Worm (Caenorhabditis elegans) whole organism, young adult: Measurements from ENCODE around the gene hlh-30.

Experiments
- B0035.1 ChIP-seq: sonication (generic microtip); optimal IDR thresholded peaks from 2 replicates; lab custom pipeline; 2016; ENCODE audit warnings: missing genetic modification characterization, mild to moderate bottlenecking, missing compliant biosample characterization, missing genotype, missing genetic modification reagents
- F33H1.4 ChIP-seq: fragments of 200-800 bp; sonication (Bioruptor generic); IDR thresholded peaks from 2 replicates; pipeline ENCODE4 v1.3.6; 2022; ENCODE audit warnings: missing genetic modification reagents, missing genetic modification characterization, missing compliant biosample characterization
- F37B4.10 ChIP-seq: fragments of 200-800 bp; sonication (Bioruptor generic); IDR thresholded peaks from 2 replicates; pipeline ENCODE4 v1.3.6; 2022; ENCODE audit warnings: missing genetic modification characterization, missing compliant biosample characterization
- F39B2.1 ChIP-seq: fragments of 200-800 bp; sonication (Bioruptor generic); IDR thresholded peaks from 2 replicates; pipeline ENCODE4 v1.3.6; 2022; ENCODE audit warnings: missing genetic modification reagents, missing genetic modification characterization, missing compliant biosample characterization
- F49E8.2 ChIP-seq: sonication (generic microtip); optimal IDR thresholded peaks from 3 replicates; lab custom pipeline; 2017; ENCODE audit warnings: missing genetic modification characterization, mild to moderate bottlenecking, missing compliant biosample characterization, antibody characterized with exemption, moderate library complexity; ENCODE audit not compliant: insufficient read depth
- F57A8.1 ChIP-seq: fragments of 200-800 bp; sonication (Bioruptor generic); optimal IDR thresholded peaks from 2 replicates; lab custom pipeline; 2018; ENCODE audit warnings: mild to moderate bottlenecking, missing genetic modification characterization, moderate library complexity, missing compliant biosample characterization
- K11D2.4 ChIP-seq: fragments of 200-800 bp; sonication (Bioruptor generic); IDR thresholded peaks from 2 replicates; pipeline ENCODE4 v1.3.6; 2022; ENCODE audit warnings: missing genetic modification reagents, missing genetic modification characterization, missing compliant biosample characterization
- Y53F4B.3 ChIP-seq: fragments of 200-800 bp; sonication (Bioruptor generic); IDR thresholded peaks from 2 replicates; pipeline ENCODE4 v1.3.6; 2022; ENCODE audit warnings: missing genetic modification reagents, missing genetic modification characterization, missing compliant biosample characterization
- Y56A3A.18 ChIP-seq: fragments of 200-800 bp; sonication (Bioruptor generic); IDR thresholded peaks from 2 replicates; pipeline ENCODE4 v1.3.6; 2022; ENCODE audit warnings: missing genetic modification reagents, missing genetic modification characterization, missing compliant biosample characterization
- Y79H2A.3 ChIP-seq: fragments of 200-800 bp; sonication (Bioruptor generic); conservative IDR thresholded peaks from 2 replicates; pipeline ENCODE4 v1.3.6; 2022; ENCODE audit warnings: missing genetic modification reagents, missing genetic modification characterization, missing compliant biosample characterization
- athp-1 ChIP-seq: sonication (generic microtip); optimal IDR thresholded peaks from 2 replicates; lab custom pipeline; 2017; ENCODE audit warnings: mild to moderate bottlenecking, missing genetic modification characterization, missing compliant biosample characterization
- bed-1 ChIP-seq: fragments of 200-800 bp; sonication (Bioruptor generic); IDR thresholded peaks from 2 replicates; pipeline ENCODE4 v1.3.6; 2022; ENCODE audit warnings: missing genetic modification reagents, missing genetic modification characterization, missing compliant biosample characterization
- bed-2 ChIP-seq: fragments of 200-800 bp; sonication (Bioruptor generic); IDR thresholded peaks from 2 replicates; pipeline ENCODE4 v1.3.6; 2022; ENCODE audit warnings: missing genetic modification reagents, missing genetic modification characterization, missing compliant biosample characterization
- cebp-1 ChIP-seq, 2 experiments: fragments of 200-800 bp in 1 of 2; sonication (Bioruptor generic) in 1 of 2; sonication (generic microtip) in 1 of 2; IDR thresholded peaks in 1 of 2; optimal IDR thresholded peaks in 1 of 2; 2 replicates each; pipeline versions ENCODE4 v1.3.6 to Lab custom; 2017 to 2022; ENCODE audit warnings: missing compliant biosample characterization in 2 of 2, missing genetic modification characterization in 2 of 2, mild to moderate bottlenecking in 1 of 2, missing genetic modification reagents in 1 of 2, moderate library complexity in 1 of 2
- chd-7 ChIP-seq: sonication (generic microtip); optimal IDR thresholded peaks from 2 replicates; lab custom pipeline; 2016; ENCODE audit warnings: mild to moderate bottlenecking, missing genetic modification characterization, moderate library complexity, missing compliant biosample characterization
- die-1 ChIP-seq: sonication (generic microtip); optimal IDR thresholded peaks from 2 replicates; lab custom pipeline; 2016; ENCODE audit warnings: missing genotype, mild to moderate bottlenecking, missing genetic modification characterization, missing compliant biosample characterization
- dox-1 ChIP-seq: fragments of 200-800 bp; sonication (Bioruptor generic); IDR thresholded peaks from 2 replicates; pipeline ENCODE4 v1.3.6; 2022; ENCODE audit warnings: missing genetic modification reagents, missing genetic modification characterization, missing compliant biosample characterization
- dpl-1 ChIP-seq: fragments of 150-350 bp; optimal IDR thresholded peaks from 2 replicates; lab custom pipeline; 2014; ENCODE audit warnings: missing biosample characterization, missing genetic modification reagents, missing genetic modification characterization
- egrh-3 ChIP-seq: fragments of 200-800 bp; sonication (Bioruptor generic); IDR thresholded peaks from 2 replicates; pipeline ENCODE4 v1.3.6; 2022; ENCODE audit warnings: missing genetic modification reagents, missing genetic modification characterization, missing compliant biosample characterization
- hlh-26 ChIP-seq: fragments of 200-800 bp; sonication (Bioruptor generic); conservative IDR thresholded peaks from 2 replicates; pipeline ENCODE4 v1.3.6; 2022; ENCODE audit warnings: missing genetic modification reagents, missing genetic modification characterization, missing compliant biosample characterization
- hmg-1.2 ChIP-seq: fragments of 200-800 bp; sonication (Bioruptor generic); IDR thresholded peaks from 2 replicates; pipeline ENCODE4 v1.3.6; 2022; ENCODE audit warnings: missing genetic modification reagents, missing genetic modification characterization, missing compliant biosample characterization
- hrde-1 ChIP-seq: sonication (generic microtip); optimal IDR thresholded peaks from 2 replicates; lab custom pipeline; 2016; ENCODE audit warnings: missing genetic modification characterization, mild to moderate bottlenecking, missing compliant biosample characterization, moderate library complexity, missing genotype, missing genetic modification reagents, borderline replicate concordance
- hsf-1 ChIP-seq: fragments of 200-800 bp; sonication (Bioruptor generic); IDR thresholded peaks from 2 replicates; pipeline ENCODE4 v1.3.6; 2022; ENCODE audit warnings: missing genetic modification reagents, missing genetic modification characterization, missing compliant biosample characterization
- lag-1 ChIP-seq: fragments of 200-800 bp; sonication (Bioruptor generic); IDR thresholded peaks from 2 replicates; pipeline ENCODE4 v1.3.6; 2022; ENCODE audit warnings: missing genetic modification reagents, missing genetic modification characterization, missing compliant biosample characterization
- lin-35 ChIP-seq, 3 experiments: fragments of 150-350 bp in 2 of 3; sonication (generic microtip) in 1 of 3; optimal IDR thresholded peaks; 2 replicates each; lab custom pipeline; 2014 to 2018; ENCODE audit warnings: missing biosample characterization in 3 of 3, missing genetic modification characterization in 3 of 3, missing genetic modification reagents in 3 of 3
- lin-54 ChIP-seq: fragments of 200-800 bp; sonication (Bioruptor generic); optimal IDR thresholded peaks from 2 replicates; lab custom pipeline; 2018; ENCODE audit warnings: mild to moderate bottlenecking, missing genetic modification characterization, missing compliant biosample characterization
- madf-10 ChIP-seq: sonication (generic microtip); optimal IDR thresholded peaks from 2 replicates; lab custom pipeline; 2016; ENCODE audit warnings: mild to moderate bottlenecking, missing genetic modification characterization, missing compliant biosample characterization
- mcd-1 ChIP-seq: fragments of 200-800 bp; sonication (Bioruptor generic); IDR thresholded peaks from 2 replicates; pipeline ENCODE4 v1.3.6; 2022; ENCODE audit warnings: missing genetic modification reagents, missing genetic modification characterization, missing compliant biosample characterization
- mes-4 ChIP-seq: sonication (generic microtip); optimal IDR thresholded peaks from 2 replicates; lab custom pipeline; 2016; ENCODE audit warnings: missing genotype, missing genetic modification characterization, missing compliant biosample characterization
- nhr-27 ChIP-seq: fragments of 200-800 bp; sonication (Bioruptor generic); optimal IDR thresholded peaks from 2 replicates; lab custom pipeline; 2018; ENCODE audit warnings: mild to moderate bottlenecking, missing genetic modification characterization, moderate library complexity, missing compliant biosample characterization
- nhr-80 ChIP-seq: sonication (generic microtip); optimal IDR thresholded peaks from 2 replicates; lab custom pipeline; 2016; ENCODE audit warnings: missing genetic modification characterization, missing compliant biosample characterization
- nhr-90 ChIP-seq: sonication (generic microtip); optimal IDR thresholded peaks from 2 replicates; lab custom pipeline; 2016; ENCODE audit warnings: missing genotype, mild to moderate bottlenecking, missing genetic modification characterization, missing compliant biosample characterization
- pha-4 ChIP-seq: fragments of 150-350 bp; sonication (generic microtip); optimal IDR thresholded peaks from 2 replicates; lab custom pipeline; 2014; ENCODE audit warnings: missing biosample characterization, missing genetic modification reagents, missing genetic modification characterization
- rcor-1 ChIP-seq: fragments of 200-800 bp; sonication (Bioruptor generic); IDR thresholded peaks from 2 replicates; pipeline ENCODE4 v1.3.6; 2022; ENCODE audit warnings: missing genetic modification reagents, missing genetic modification characterization, missing compliant biosample characterization
- repo-1 ChIP-seq: sonication (generic microtip); optimal IDR thresholded peaks from 2 replicates; lab custom pipeline; 2017; ENCODE audit warnings: mild to moderate bottlenecking, missing genetic modification characterization, missing compliant biosample characterization
- snpc-3.4 ChIP-seq: sonication (generic microtip); optimal IDR thresholded peaks from 2 replicates; lab custom pipeline; 2017; ENCODE audit warnings: missing genetic modification characterization, mild to moderate bottlenecking, missing compliant biosample characterization, antibody characterized with exemption, moderate library complexity, missing genotype, missing genetic modification reagents
- snpc-4 ChIP-seq, 5 experiments: fragments of 150-350 bp in 1 of 5; sonication (generic microtip) in 4 of 5; optimal IDR thresholded peaks; 2 replicates each; lab custom pipeline; 2014 to 2018; ENCODE audit warnings: missing genetic modification characterization in 5 of 5, missing biosample characterization in 3 of 5, antibody characterized with exemption in 2 of 5, mild to moderate bottlenecking in 2 of 5, missing compliant biosample characterization in 2 of 5, missing genotype in 2 of 5, moderate library complexity in 2 of 5, missing genetic modification reagents in 1 of 5
- somi-1 ChIP-seq: fragments of 200-800 bp; sonication (Bioruptor generic); optimal IDR thresholded peaks from 2 replicates; lab custom pipeline; 2018; ENCODE audit warnings: mild to moderate bottlenecking, missing genetic modification characterization, missing compliant biosample characterization
- sptf-2 ChIP-seq: fragments of 200-800 bp; sonication (Bioruptor generic); optimal IDR thresholded peaks from 2 replicates; lab custom pipeline; 2018; ENCODE audit warnings: mild to moderate bottlenecking, missing genetic modification characterization, missing compliant biosample characterization
- tbx-9 ChIP-seq: sonication (generic microtip); optimal IDR thresholded peaks from 2 replicates; lab custom pipeline; 2016; ENCODE audit warnings: borderline replicate concordance, missing genetic modification characterization, inconsistent platforms, missing compliant biosample characterization
- tlf-1 ChIP-seq: fragments of 200-800 bp; sonication (Bioruptor generic); optimal IDR thresholded peaks from 2 replicates; lab custom pipeline; 2018; ENCODE audit warnings: mild to moderate bottlenecking, missing genetic modification characterization, missing compliant biosample characterization
- zfh-2 ChIP-seq: fragments of 200-800 bp; sonication (Bioruptor generic); conservative IDR thresholded peaks from 2 replicates; pipeline ENCODE4 v1.3.6; 2022; ENCODE audit warnings: missing genetic modification reagents, missing genetic modification characterization, missing compliant biosample characterization
- ztf-25 ChIP-seq: fragments of 200-800 bp; sonication (Bioruptor generic); IDR thresholded peaks from 2 replicates; pipeline ENCODE4 v1.3.6; 2022; ENCODE audit warnings: missing genetic modification reagents, missing genetic modification characterization, missing compliant biosample characterization

Gene hlh-30

ce11 chrIV:4018692-4019387 lies 15.9 kb downstream of the hlh-30 start:
- TF ChIP-seq mcd-1 (GFP tag; lab: Robert Waterston, UW) (0 out of 2 replicates have a peak, but pooled peaks have one; percentile 6), hlh-26 (GFP tag; lab: Robert Waterston, UW) (no peak), chd-7 (tag; lab: Kevin White, UChicago) (peak; percentile 22), hrde-1 (tag; lab: Kevin White, UChicago) (no peak), bed-1 (GFP tag; lab: Robert Waterston, UW) (no peak), somi-1 (GFP tag; lab: Kevin White, UChicago) (peak; percentile 35), rcor-1 (GFP tag; lab: Robert Waterston, UW) (no peak), lin-35 (GFP tag; optimal IDR thresholded peaks at IDR 0.05; lab: Kevin White, UChicago) (no peak), nhr-80 (tag; lab: Kevin White, UChicago) (peak; percentile 50), athp-1 (peak; percentile 5), tbx-9 (no peak), bed-2 (GFP tag; lab: Robert Waterston, UW) (no peak), zfh-2 (GFP tag; lab: Robert Waterston, UW) (peak; percentile 86), Y53F4B.3 (no peak), snpc-3.4 (tag; lab: Kevin White, UChicago) (no peak), repo-1 (no peak), K11D2.4 (GFP tag; lab: Robert Waterston, UW) (no peak), madf-10 (tag; lab: Kevin White, UChicago) (no peak), tlf-1 (no peak), Y56A3A.18 (GFP tag; lab: Robert Waterston, UW) (no peak), sptf-2 (GFP tag; lab: Kevin White, UChicago) (no peak), dpl-1 (GFP tag; lab: Kevin White, UChicago) (no peak), mes-4 (tag; lab: Kevin White, UChicago) (no peak), F37B4.10 (GFP tag; lab: Robert Waterston, UW) (0 out of 2 replicates have a peak, but pooled peaks have one; percentile 37), dox-1 (GFP tag; lab: Robert Waterston, UW) (no peak), cebp-1 (GFP tag; IDR thresholded peaks at IDR 0.05; lab: Robert Waterston, UW) (no peak), cebp-1 (tag; optimal IDR thresholded peaks at IDR 0.05; lab: Kevin White, UChicago) (peak; percentile 1), ztf-25 (no peak), F39B2.1 (GFP tag; lab: Robert Waterston, UW) (no peak), nhr-27 (no peak), hsf-1 (GFP tag; lab: Robert Waterston, UW) (no peak), snpc-4 (GFP tag; optimal IDR thresholded peaks at IDR 0.05; lab: Kevin White, UChicago) (no peak), snpc-4 (tag; optimal IDR thresholded peaks at IDR 0.05; lab: Kevin White, UChicago) (no peak), F49E8.2 (tag; lab: Kevin White, UChicago) (no peak), lag-1 (GFP tag; lab: Robert Waterston, UW) (no peak), lin-54 (no peak), Y79H2A.3 (GFP tag; lab: Robert Waterston, UW) (no peak), die-1 (tag; lab: Kevin White, UChicago) (no peak), hmg-1.2 (no peak), egrh-3 (peak; percentile 32; the same call in 1 of the 2 replicates), nhr-90 (tag; lab: Kevin White, UChicago) (no peak), B0035.1 (tag; lab: Kevin White, UChicago) (no peak), F57A8.1 (no peak), F33H1.4 (GFP tag; lab: Robert Waterston, UW) (no peak), pha-4 (tag; lab: Kevin White, UChicago) (no peak)
- TF ChIP-seq, all 124 proteins: peak for 9
